Worm (Caenorhabditis elegans): ENCODE measurements around the gene C50F4.9.

DNA sequence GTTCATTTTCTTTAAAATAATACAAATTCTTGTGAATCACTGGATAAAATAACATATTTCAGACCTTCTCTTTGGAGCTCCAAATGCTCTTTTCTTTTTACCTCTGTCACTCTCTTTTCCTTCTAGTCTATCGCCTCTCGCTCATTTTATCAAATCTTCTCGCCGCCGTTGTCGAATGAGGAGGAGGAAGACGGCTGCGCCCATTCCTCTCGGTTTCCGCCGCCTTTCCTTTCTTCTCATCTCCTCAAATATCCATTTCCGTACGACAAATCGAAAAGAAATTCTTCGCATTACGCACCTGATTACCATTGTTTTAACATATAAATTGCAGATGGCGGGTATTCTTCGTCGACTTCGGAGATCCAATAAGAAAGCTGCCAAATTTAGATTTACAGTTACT, 26.3 kb upstream of the C50F4.9 start, which contains the start of gene ehbp-1:
- TF ChIP-seq mep-1 (tag; optimal IDR thresholded peaks at IDR 0.05) (no peak), unc-62 (GFP tag; optimal IDR thresholded peaks at IDR 0.05) (no peak), lsy-2 (tag; optimal IDR thresholded peaks at IDR 0.05) (no peak), blmp-1 (tag; optimal IDR thresholded peaks at IDR 0.05) (no peak), nhr-12 (tag; optimal IDR thresholded peaks at IDR 0.05) (no peak)

Measured in whole organism, mixed stage, embryonic.